Fruit fly (Drosophila melanogaster): ENCODE data around the gene Cf2.

Cf2 gene

DNA sequence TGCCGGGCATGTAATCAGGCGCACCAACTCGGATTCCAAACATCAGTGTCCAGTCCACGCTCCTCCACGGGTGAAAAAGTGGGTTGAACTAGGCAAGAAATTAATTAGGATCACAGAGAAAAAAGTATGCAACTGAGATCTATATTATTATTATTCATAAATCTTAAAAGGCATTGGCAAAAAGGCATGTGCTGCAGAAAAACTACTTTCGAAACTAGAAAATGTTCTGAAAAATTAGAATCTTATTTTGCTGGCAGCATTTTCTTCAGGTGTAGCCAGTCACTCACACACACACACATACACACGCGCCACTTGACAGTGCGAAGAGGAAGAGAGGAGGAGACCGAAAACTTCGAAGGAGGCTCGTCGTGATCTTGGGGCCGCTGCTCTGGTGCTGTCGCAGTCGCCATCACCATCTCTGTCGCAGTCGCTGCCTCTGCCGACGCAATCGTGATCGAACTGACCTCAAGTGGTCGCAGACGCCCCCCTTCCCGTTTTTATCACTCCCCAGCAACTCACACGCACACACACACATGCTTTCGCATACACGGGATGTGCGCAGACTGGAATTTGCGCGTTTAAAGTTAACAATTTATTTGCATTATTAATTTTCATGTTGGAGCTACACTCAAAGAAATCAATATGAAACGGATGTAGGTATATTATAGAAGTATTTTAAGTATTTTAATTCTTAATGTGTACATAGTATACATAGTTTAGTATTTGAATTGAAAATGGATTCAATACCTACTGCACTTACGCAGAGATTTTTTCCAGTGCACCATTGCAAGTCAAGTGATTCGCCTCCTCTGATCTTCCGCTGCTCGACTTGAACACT lies 4.7 kb upstream of the Cf2 start (continued):
- TF ChIP-seq CG3726 (GFP tag; IDR thresholded peaks at IDR 0.05): 0 out of 3 replicates have a peak, but pooled peaks have one; percentile 34
- TF ChIP-seq insv (GFP tag; optimal IDR thresholded peaks at IDR 0.05): no peak
- TF ChIP-seq vvl (GFP tag; IDR thresholded peaks at IDR 0.05): peak; percentile 80
- TF ChIP-seq CG14710 (tag; optimal IDR thresholded peaks at IDR 0.05): peak; percentile 21
- TF ChIP-seq luna (GFP tag; optimal IDR thresholded peaks at IDR 0.05): no peak
- peak; percentile 60 for TF ChIP-seq CG32772 (GFP tag; IDR thresholded peaks at IDR 0.05)
- TF ChIP-seq CG31441 (GFP tag; IDR thresholded peaks at IDR 0.05): peak; percentile 52
- TF ChIP-seq CG34376 (GFP tag; optimal IDR thresholded peaks at IDR 0.05): no peak
- peak; percentile 80 for TF ChIP-seq Ptx1 (GFP tag; IDR thresholded peaks at IDR 0.05)
- TF ChIP-seq CG2712 (tag; optimal IDR thresholded peaks at IDR 0.05): peak; percentile 68
- peak; percentile 28; the same call in 1 of the 2 replicates for TF ChIP-seq GATAe (GFP tag; conservative IDR thresholded peaks at IDR 0.05)
- peak; percentile 66 for TF ChIP-seq dmrt11E (tag; optimal IDR thresholded peaks at IDR 0.05)
- no peak for TF ChIP-seq CG3407 (GFP tag; optimal IDR thresholded peaks at IDR 0.05)
- TF ChIP-seq CG16863 (GFP tag; optimal IDR thresholded peaks at IDR 0.05): no peak
- no peak for TF ChIP-seq CG4617 (GFP tag; optimal IDR thresholded peaks at IDR 0.05; ENCODE audit: borderline replicate concordance)
- peak; percentile 77 for TF ChIP-seq cwo (GFP tag; optimal IDR thresholded peaks at IDR 0.05)
- no peak for TF ChIP-seq dan (GFP tag; IDR thresholded peaks at IDR 0.05)
- TF ChIP-seq CG2199 (GFP tag; IDR thresholded peaks at IDR 0.05): peak; percentile 36; the same call in 1 of the 3 replicates
- peak; percentile 51; the same call in 1 of the 2 replicates for TF ChIP-seq Rx (GFP tag; IDR thresholded peaks at IDR 0.05)
- no peak for TF ChIP-seq usp (GFP tag; optimal IDR thresholded peaks at IDR 0.05)
- peak; percentile 66 for TF ChIP-seq row (GFP tag; IDR thresholded peaks at IDR 0.05)
- no peak for TF ChIP-seq CG12744 (GFP tag; optimal IDR thresholded peaks at IDR 0.05)
- peak; percentile 24 for TF ChIP-seq CG30431 (GFP tag; optimal IDR thresholded peaks at IDR 0.05)
- TF ChIP-seq lab (GFP tag; optimal IDR thresholded peaks at IDR 0.05): peak; percentile 62
- TF ChIP-seq CG14050 (GFP tag; IDR thresholded peaks at IDR 0.05): peak; percentile 39; the same call in 2 of the 3 replicates
- peak; percentile 67 for TF ChIP-seq PHDP (tag; optimal IDR thresholded peaks at IDR 0.05)
- TF ChIP-seq CG4707 (GFP tag; optimal IDR thresholded peaks at IDR 0.05): no peak
- TF ChIP-seq CG11696 (GFP tag; IDR thresholded peaks at IDR 0.05): peak; percentile 44; the same call in 1 of the 2 replicates
- no peak for TF ChIP-seq CG7745 (tag; optimal IDR thresholded peaks at IDR 0.05)
- no peak for TF ChIP-seq pzg (GFP tag; optimal IDR thresholded peaks at IDR 0.05)
- TF ChIP-seq exex (tag; optimal IDR thresholded peaks at IDR 0.05): no peak
- TF ChIP-seq CG13296 (GFP tag; optimal IDR thresholded peaks at IDR 0.05): peak; percentile 26
- peak; percentile 57; the same call in 1 of the 3 replicates for TF ChIP-seq CG17361 (GFP tag; IDR thresholded peaks at IDR 0.05)
- TF ChIP-seq Spps (tag; optimal IDR thresholded peaks at IDR 0.05): no peak
- TF ChIP-seq Hr39 (optimal IDR thresholded peaks at IDR 0.05): no peak
- no peak for TF ChIP-seq amos (GFP tag; IDR thresholded peaks at IDR 0.05; ENCODE audit: partially characterized antibody)
- no peak for TF ChIP-seq crc (GFP tag; optimal IDR thresholded peaks at IDR 0.05)
- peak; percentile 77 for TF ChIP-seq Xrp1 (GFP tag; IDR thresholded peaks at IDR 0.05)
- TF ChIP-seq tx (GFP tag; optimal IDR thresholded peaks at IDR 0.05): no peak
- no peak for TF ChIP-seq CG4854 (GFP tag; optimal IDR thresholded peaks at IDR 0.05)
- 0 out of 2 replicates have a peak, but pooled peaks have one; percentile 13 for TF ChIP-seq Atf6 (GFP tag; IDR thresholded peaks at IDR 0.05)
- TF ChIP-seq HmgD (GFP tag; optimal IDR thresholded peaks at IDR 0.05): no peak
- peak; percentile 30 for TF ChIP-seq CG12071 (GFP tag; optimal IDR thresholded peaks at IDR 0.05)
- peak; percentile 31; the same call in 1 of the 2 replicates for TF ChIP-seq ap (GFP tag; IDR thresholded peaks at IDR 0.05)
- TF ChIP-seq CG10274 (GFP tag; optimal IDR thresholded peaks at IDR 0.05): peak; percentile 14
- peak; percentile 7 for TF ChIP-seq Atf-2 (GFP tag; optimal IDR thresholded peaks at IDR 0.05)
- peak; percentile 53 for TF ChIP-seq CG12391 (tag; optimal IDR thresholded peaks at IDR 0.05)
- TF ChIP-seq pan (optimal IDR thresholded peaks at IDR 0.05): no peak
- TF ChIP-seq pan (GFP tag; optimal IDR thresholded peaks at IDR 0.05 in 1 of 2, IDR thresholded peaks at IDR 0.05 in 1 of 2): peak in 1 of 2 experiments; percentile 85
